Fruit fly (Drosophila melanogaster): ENCODE measurements around the gene Sec10.
A peak's percentile ranks its signal among the peaks of the same experiment; 100 is the strongest.

Sec10 gene

dm6 chr3R:24105312-24105902 is 29.2 kb upstream of the Sec10 start, which contains the start of gene Syx1A:
Gene Syx1A (minus strand): TSS chr3R:24105763.
- peak; percentile 34 for TF ChIP-seq CG11617 (GFP tag; optimal IDR thresholded peaks at IDR 0.05)
- TF ChIP-seq CG5204 (GFP tag; optimal IDR thresholded peaks at IDR 0.05): peak; percentile 3
- no peak for TF ChIP-seq cnc (optimal IDR thresholded peaks at IDR 0.05)
- peak; percentile 52 for TF ChIP-seq cic (GFP tag; optimal IDR thresholded peaks at IDR 0.05)
- TF ChIP-seq Mnt (GFP tag; optimal IDR thresholded peaks at IDR 0.05): peak; percentile 47
- no peak for TF ChIP-seq Clk (GFP tag; optimal IDR thresholded peaks at IDR 0.05)
- no peak for TF ChIP-seq CG7101 (tag; optimal IDR thresholded peaks at IDR 0.05)
- TF ChIP-seq Crg-1 (GFP tag; optimal IDR thresholded peaks at IDR 0.05): peak; percentile 34
- TF ChIP-seq ovo (GFP tag; optimal IDR thresholded peaks at IDR 0.05): peak; percentile 26
- no peak for TF ChIP-seq toe (GFP tag; optimal IDR thresholded peaks at IDR 0.05)
- peak; percentile 19 for TF ChIP-seq Hr96 (GFP tag; optimal IDR thresholded peaks at IDR 0.05)
- TF ChIP-seq kay (GFP tag; ENCODE audit: borderline replicate concordance): no peak
- TF ChIP-seq CG33017 (tag; optimal IDR thresholded peaks at IDR 0.05): peak; percentile 33
- TF ChIP-seq CG1620 (GFP tag; optimal IDR thresholded peaks at IDR 0.05): peak; percentile 34
- no peak for TF ChIP-seq pad (GFP tag; optimal IDR thresholded peaks at IDR 0.05)
- TF ChIP-seq CG7045 (GFP tag; optimal IDR thresholded peaks at IDR 0.05): no peak
- peak; percentile 64 for TF ChIP-seq tj (GFP tag; optimal IDR thresholded peaks at IDR 0.05)
- TF ChIP-seq CG12768 (GFP tag; optimal IDR thresholded peaks at IDR 0.05): no peak
- TF ChIP-seq CG14711 (tag; optimal IDR thresholded peaks at IDR 0.05): peak; percentile 28
- TF ChIP-seq bab1 (GFP tag; optimal IDR thresholded peaks at IDR 0.05): peak; percentile 49

- TF ChIP-seq bab1 (GFP tag; optimal IDR thresholded peaks at IDR 0.05): peak; percentile 87
- TF ChIP-seq CG7101 (tag; optimal IDR thresholded peaks at IDR 0.05): peak; percentile 78
- peak; percentile 88 for TF ChIP-seq Mnt (GFP tag; optimal IDR thresholded peaks at IDR 0.05)
- no peak for TF ChIP-seq Hr96 (GFP tag; optimal IDR thresholded peaks at IDR 0.05)
- peak; percentile 62 for TF ChIP-seq CG5204 (GFP tag; optimal IDR thresholded peaks at IDR 0.05)
- TF ChIP-seq CG33017 (tag; optimal IDR thresholded peaks at IDR 0.05): peak; percentile 77
- peak; percentile 60 for TF ChIP-seq CG11617 (GFP tag; optimal IDR thresholded peaks at IDR 0.05)
- no peak for TF ChIP-seq cnc (optimal IDR thresholded peaks at IDR 0.05)
- peak; percentile 64 for TF ChIP-seq Crg-1 (GFP tag; optimal IDR thresholded peaks at IDR 0.05)
- TF ChIP-seq cic (GFP tag; optimal IDR thresholded peaks at IDR 0.05): peak; percentile 94
- no peak for TF ChIP-seq kay (GFP tag; ENCODE audit: borderline replicate concordance)
- TF ChIP-seq pad (GFP tag; optimal IDR thresholded peaks at IDR 0.05): peak; percentile 44
- peak; percentile 68 for TF ChIP-seq CG14711 (tag; optimal IDR thresholded peaks at IDR 0.05)
- TF ChIP-seq toe (GFP tag; optimal IDR thresholded peaks at IDR 0.05): peak; percentile 24
- peak; percentile 5 for TF ChIP-seq ovo (GFP tag; optimal IDR thresholded peaks at IDR 0.05)
- peak; percentile 65 for TF ChIP-seq CG1620 (GFP tag; optimal IDR thresholded peaks at IDR 0.05)
- no peak for TF ChIP-seq tj (GFP tag; optimal IDR thresholded peaks at IDR 0.05)
- no peak for TF ChIP-seq Clk (GFP tag; optimal IDR thresholded peaks at IDR 0.05)
- peak; percentile 59 for TF ChIP-seq CG7045 (GFP tag; optimal IDR thresholded peaks at IDR 0.05)
- peak; percentile 80 for TF ChIP-seq CG12768 (GFP tag; optimal IDR thresholded peaks at IDR 0.05)
Measured at dm6 chr3R:24106059-24106631, 28.5 kb upstream of the Sec10 start.

- TF ChIP-seq Clk (GFP tag; optimal IDR thresholded peaks at IDR 0.05): no peak
- TF ChIP-seq bab1 (GFP tag; optimal IDR thresholded peaks at IDR 0.05): no peak
- TF ChIP-seq ovo (GFP tag; optimal IDR thresholded peaks at IDR 0.05): no peak
- no peak for TF ChIP-seq cnc (optimal IDR thresholded peaks at IDR 0.05)
- no peak for TF ChIP-seq CG1620 (GFP tag; optimal IDR thresholded peaks at IDR 0.05)
- TF ChIP-seq CG7045 (GFP tag; optimal IDR thresholded peaks at IDR 0.05): no peak
- TF ChIP-seq Crg-1 (GFP tag; optimal IDR thresholded peaks at IDR 0.05): no peak
- no peak for TF ChIP-seq Mnt (GFP tag; optimal IDR thresholded peaks at IDR 0.05)
- TF ChIP-seq pad (GFP tag; optimal IDR thresholded peaks at IDR 0.05): no peak
- TF ChIP-seq CG7101 (tag; optimal IDR thresholded peaks at IDR 0.05): no peak
- no peak for TF ChIP-seq CG5204 (GFP tag; optimal IDR thresholded peaks at IDR 0.05)
Measured at dm6 chr3R:24106879-24107441, 27.7 kb upstream of the Sec10 start, which contains the start of gene CG10694. Gene CG10694 (plus strand): TSS chr3R:24107391.

- TF ChIP-seq CG1620 (GFP tag; optimal IDR thresholded peaks at IDR 0.05) (peak; percentile 96), bab1 (GFP tag; optimal IDR thresholded peaks at IDR 0.05) (peak; percentile 99), CG5204 (GFP tag; optimal IDR thresholded peaks at IDR 0.05) (peak; percentile 98), Mnt (GFP tag; optimal IDR thresholded peaks at IDR 0.05) (peak; percentile 97), tj (GFP tag; optimal IDR thresholded peaks at IDR 0.05) (peak; percentile 97), Clk (GFP tag; optimal IDR thresholded peaks at IDR 0.05) (peak; percentile 99), CG12768 (GFP tag; optimal IDR thresholded peaks at IDR 0.05) (peak; percentile 100), toe (GFP tag; optimal IDR thresholded peaks at IDR 0.05) (peak; percentile 98), cnc (optimal IDR thresholded peaks at IDR 0.05) (no peak), Hr96 (GFP tag; optimal IDR thresholded peaks at IDR 0.05) (peak; percentile 95), pad (GFP tag; optimal IDR thresholded peaks at IDR 0.05) (peak; percentile 95), CG33017 (tag; optimal IDR thresholded peaks at IDR 0.05) (peak; percentile 100), Crg-1 (GFP tag; optimal IDR thresholded peaks at IDR 0.05) (peak; percentile 98), cic (GFP tag; optimal IDR thresholded peaks at IDR 0.05) (peak; percentile 98), CG11617 (GFP tag; optimal IDR thresholded peaks at IDR 0.05) (peak; percentile 100), CG14711 (tag; optimal IDR thresholded peaks at IDR 0.05) (peak; percentile 99), CG7101 (tag; optimal IDR thresholded peaks at IDR 0.05) (peak; percentile 100), kay (GFP tag; ENCODE audit: borderline replicate concordance) (no peak), CG7045 (GFP tag; optimal IDR thresholded peaks at IDR 0.05) (peak; percentile 100), ovo (GFP tag; optimal IDR thresholded peaks at IDR 0.05) (peak; percentile 100)
Measured at dm6 chr3R:24108902-24109389, 25.7 kb upstream of the Sec10 start, which contains the start of the genes eIF4EHP and CG18428. Gene eIF4EHP (minus strand): TSS chr3R:24108960. Gene CG18428 (plus strand): TSS chr3R:24109336.
